Worm (Caenorhabditis elegans): ENCODE results near the gene T03F6.3.

ce11 chrIII:13430162-13430561, 41.0 kb downstream of the T03F6.3 start, which contains the start of gene trf-1:
- no peak for TF ChIP-seq ref-1 (GFP tag; conservative IDR thresholded peaks at IDR 0.05)
- no peak for TF ChIP-seq med-1 (GFP tag; optimal IDR thresholded peaks at IDR 0.05; ENCODE audit: insufficient read depth)
- TF ChIP-seq klf-2 (GFP tag; conservative IDR thresholded peaks at IDR 0.05), result no peak
- TF ChIP-seq ztf-23 (GFP tag; IDR thresholded peaks at IDR 0.05), result no peak
- no peak for TF ChIP-seq cog-1 (tag; optimal IDR thresholded peaks at IDR 0.05)
- no peak for TF ChIP-seq flt-1 (GFP tag; IDR thresholded peaks at IDR 0.05)
- TF ChIP-seq ztf-29 (GFP tag; IDR thresholded peaks at IDR 0.05), result no peak
